Fruit fly (Drosophila melanogaster): ENCODE measurements around the gene Mcr.

DNA sequence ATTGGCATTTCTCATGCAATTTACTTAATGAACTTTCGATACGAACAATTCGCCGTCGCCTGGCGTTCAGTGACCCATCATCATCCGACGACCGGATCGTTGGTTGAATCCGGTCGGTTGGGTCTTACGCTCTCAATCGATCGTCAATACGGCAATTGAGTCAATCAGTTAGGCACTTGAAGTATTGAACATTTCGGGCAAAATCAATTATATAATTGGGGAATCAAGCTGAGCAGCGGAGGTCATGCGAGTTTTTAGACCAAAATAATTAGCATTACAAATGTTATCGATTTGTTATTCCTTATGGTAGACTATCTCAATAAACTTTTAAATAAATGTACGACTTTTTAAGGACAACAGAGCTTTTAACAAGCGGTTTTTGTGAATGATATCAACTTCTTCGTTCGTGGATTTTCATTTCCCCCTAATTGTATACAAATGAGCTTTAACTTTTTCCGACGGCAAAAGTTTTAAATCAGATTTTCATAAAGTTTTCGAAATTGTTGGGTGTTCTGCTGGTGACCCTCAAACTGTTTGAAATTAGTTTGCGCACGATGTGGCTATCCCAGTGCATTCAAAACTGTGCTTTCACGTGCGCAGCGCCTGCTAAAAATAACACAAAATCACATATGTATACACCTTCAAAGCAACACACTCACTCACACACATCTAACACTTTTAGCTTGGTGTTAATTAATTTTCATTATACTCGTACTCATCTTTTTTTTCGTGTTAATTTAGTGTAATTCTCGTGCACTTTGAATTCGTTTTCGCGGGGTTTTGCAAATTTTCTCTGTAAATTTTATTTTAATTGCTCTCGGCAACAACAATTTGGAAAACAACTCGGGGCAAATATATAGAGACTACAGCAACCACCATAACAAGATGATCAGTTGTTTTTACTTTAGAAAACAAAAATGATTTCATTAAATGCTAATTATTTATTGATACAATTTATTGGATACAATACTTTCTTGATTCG lies 15.5 kb upstream of the Mcr start:
- TF ChIP-seq pan (optimal IDR thresholded peaks at IDR 0.05) = no peak
- no peak for TF ChIP-seq Hnf4 (GFP tag; optimal IDR thresholded peaks at IDR 0.05)
- TF ChIP-seq jim (GFP tag; optimal IDR thresholded peaks at IDR 0.05) = no peak
- no peak for TF ChIP-seq Myc (optimal IDR thresholded peaks at IDR 0.05)
- no peak for TF ChIP-seq CG32264 (GFP tag; optimal IDR thresholded peaks at IDR 0.05)
- no peak for TF ChIP-seq Mio (GFP tag; optimal IDR thresholded peaks at IDR 0.05)
- no peak for TF ChIP-seq Dfd (GFP tag; optimal IDR thresholded peaks at IDR 0.05)
- no peak for TF ChIP-seq sage (GFP tag; optimal IDR thresholded peaks at IDR 0.05)
